Worm (Caenorhabditis elegans): Measurements from ENCODE around the gene F49F1.17.

The F49F1.17 gene

ce11 chrIV:4172242-4172641 is 36.6 kb upstream of the F49F1.17 start:
- no peak for TF ChIP-seq ceh-28 (tag; optimal IDR thresholded peaks at IDR 0.05)
- TF ChIP-seq nhr-76 (tag; optimal IDR thresholded peaks at IDR 0.05): no peak
- TF ChIP-seq unc-39 (tag; optimal IDR thresholded peaks at IDR 0.05): no peak
- no peak for TF ChIP-seq pqm-1 (tag; optimal IDR thresholded peaks at IDR 0.05)
- no peak for TF ChIP-seq ama-1 (optimal IDR thresholded peaks at IDR 0.05)
- no peak for TF ChIP-seq egl-27 (tag; optimal IDR thresholded peaks at IDR 0.05)
- no peak for TF ChIP-seq mdl-1 (tag; optimal IDR thresholded peaks at IDR 0.05)
- no peak for TF ChIP-seq lsy-12 (tag; optimal IDR thresholded peaks at IDR 0.05)
- TF ChIP-seq zag-1 (tag; optimal IDR thresholded peaks at IDR 0.05): no peak
- TF ChIP-seq R02D3.7 (tag; optimal IDR thresholded peaks at IDR 0.05): no peak
- no peak for TF ChIP-seq nhr-25 (tag; optimal IDR thresholded peaks at IDR 0.05)
- TF ChIP-seq elt-1 (tag; optimal IDR thresholded peaks at IDR 0.05): no peak
- no peak for TF ChIP-seq hmg-11 (tag; optimal IDR thresholded peaks at IDR 0.05)
- TF ChIP-seq lin-15B (tag; optimal IDR thresholded peaks at IDR 0.05): no peak
- no peak for TF ChIP-seq elt-2 (tag; optimal IDR thresholded peaks at IDR 0.05)
- TF ChIP-seq snpc-4 (tag; optimal IDR thresholded peaks at IDR 0.05): no peak
- TF ChIP-seq unc-62 (GFP tag; optimal IDR thresholded peaks at IDR 0.05): no peak
- TF ChIP-seq ceh-82 (tag; optimal IDR thresholded peaks at IDR 0.05): no peak
- no peak for TF ChIP-seq nhr-12 (tag; optimal IDR thresholded peaks at IDR 0.05)
- TF ChIP-seq nhr-11 (tag; optimal IDR thresholded peaks at IDR 0.05): no peak

ce11 chrIV:4171531-4172163 is 36.0 kb upstream of the F49F1.17 start, which contains the start of the genes K08D10.13 and rnp-2:
TSS of gene K08D10.13 (minus strand) at chrIV:4171581.
TSS of gene rnp-2 (plus strand) at chrIV:4172076.
- TF ChIP-seq snpc-4 (tag; optimal IDR thresholded peaks at IDR 0.05) (peak; percentile 75), ceh-82 (tag; optimal IDR thresholded peaks at IDR 0.05) (no peak), nhr-25 (tag; optimal IDR thresholded peaks at IDR 0.05) (no peak), lin-15B (tag; optimal IDR thresholded peaks at IDR 0.05) (peak; percentile 87), elt-2 (tag; optimal IDR thresholded peaks at IDR 0.05) (peak; percentile 3), nhr-23 (tag; optimal IDR thresholded peaks at IDR 0.05) (no peak), ZK546.5 (tag; optimal IDR thresholded peaks at IDR 0.05) (no peak), egl-5 (tag; optimal IDR thresholded peaks at IDR 0.05) (no peak), nfya-1 (tag; optimal IDR thresholded peaks at IDR 0.05; ENCODE audit: insufficient read depth) (no peak), mml-1 (tag; optimal IDR thresholded peaks at IDR 0.05) (no peak), elt-1 (tag; optimal IDR thresholded peaks at IDR 0.05) (no peak), fos-1 (tag; optimal IDR thresholded peaks at IDR 0.05) (no peak), nhr-237 (tag; optimal IDR thresholded peaks at IDR 0.05) (no peak)

- TF ChIP-seq fos-1 (tag; optimal IDR thresholded peaks at IDR 0.05) (no peak), ceh-82 (tag; optimal IDR thresholded peaks at IDR 0.05) (no peak), ztf-4 (tag; optimal IDR thresholded peaks at IDR 0.05) (no peak), tbx-2 (tag; optimal IDR thresholded peaks at IDR 0.05) (no peak), ceh-9 (tag; optimal IDR thresholded peaks at IDR 0.05) (no peak), fkh-10 (GFP tag; optimal IDR thresholded peaks at IDR 0.05) (no peak), nhr-43 (tag; optimal IDR thresholded peaks at IDR 0.05; ENCODE audit: poor library complexity, severe bottlenecking) (no peak)
Measured at ce11 chrIV:4167296-4167695, 31.7 kb upstream of the F49F1.17 start.

ce11 chrIV:4164392-4164791 is 28.7 kb upstream of the F49F1.17 start, which contains the start of gene scrm-8:
TSS of gene scrm-8 (plus strand) at chrIV:4164692.
- TF ChIP-seq nhr-12 (tag; optimal IDR thresholded peaks at IDR 0.05): no peak
- no peak for TF ChIP-seq nhr-25 (tag; optimal IDR thresholded peaks at IDR 0.05)
- no peak for TF ChIP-seq ceh-16 (tag; optimal IDR thresholded peaks at IDR 0.05)
- TF ChIP-seq unc-62 (GFP tag; optimal IDR thresholded peaks at IDR 0.05): no peak
- no peak for TF ChIP-seq ama-1 (optimal IDR thresholded peaks at IDR 0.05)
- no peak for TF ChIP-seq nhr-77 (tag; optimal IDR thresholded peaks at IDR 0.05)

- TF ChIP-seq pqm-1 (tag; optimal IDR thresholded peaks at IDR 0.05) (no peak), nhr-28 (tag; optimal IDR thresholded peaks at IDR 0.05) (no peak), fkh-2 (tag; optimal IDR thresholded peaks at IDR 0.05) (no peak), eor-1 (tag; optimal IDR thresholded peaks at IDR 0.05) (no peak), nhr-77 (tag; optimal IDR thresholded peaks at IDR 0.05) (no peak), fkh-10 (GFP tag; optimal IDR thresholded peaks at IDR 0.05) (no peak), nhr-43 (tag; optimal IDR thresholded peaks at IDR 0.05; ENCODE audit: poor library complexity, severe bottlenecking) (no peak), sea-2 (GFP tag; optimal IDR thresholded peaks at IDR 0.05) (no peak), ceh-28 (tag; optimal IDR thresholded peaks at IDR 0.05) (no peak), unc-62 (GFP tag; optimal IDR thresholded peaks at IDR 0.05) (no peak), lsy-12 (tag; optimal IDR thresholded peaks at IDR 0.05) (no peak), egl-27 (tag; optimal IDR thresholded peaks at IDR 0.05) (no peak), elt-1 (tag; optimal IDR thresholded peaks at IDR 0.05) (no peak), zag-1 (tag; optimal IDR thresholded peaks at IDR 0.05) (no peak), lin-15B (tag; optimal IDR thresholded peaks at IDR 0.05) (no peak), nhr-25 (tag; optimal IDR thresholded peaks at IDR 0.05) (no peak), mml-1 (tag; optimal IDR thresholded peaks at IDR 0.05) (no peak)
Measured at ce11 chrIV:4162121-4162520, 26.5 kb upstream of the F49F1.17 start, which contains the start of gene scrm-5. TSS of gene scrm-5 (plus strand) at chrIV:4162421.
